ENCODE assay signal across 2 fruit fly cellular contexts in the genomic region with DNA sequence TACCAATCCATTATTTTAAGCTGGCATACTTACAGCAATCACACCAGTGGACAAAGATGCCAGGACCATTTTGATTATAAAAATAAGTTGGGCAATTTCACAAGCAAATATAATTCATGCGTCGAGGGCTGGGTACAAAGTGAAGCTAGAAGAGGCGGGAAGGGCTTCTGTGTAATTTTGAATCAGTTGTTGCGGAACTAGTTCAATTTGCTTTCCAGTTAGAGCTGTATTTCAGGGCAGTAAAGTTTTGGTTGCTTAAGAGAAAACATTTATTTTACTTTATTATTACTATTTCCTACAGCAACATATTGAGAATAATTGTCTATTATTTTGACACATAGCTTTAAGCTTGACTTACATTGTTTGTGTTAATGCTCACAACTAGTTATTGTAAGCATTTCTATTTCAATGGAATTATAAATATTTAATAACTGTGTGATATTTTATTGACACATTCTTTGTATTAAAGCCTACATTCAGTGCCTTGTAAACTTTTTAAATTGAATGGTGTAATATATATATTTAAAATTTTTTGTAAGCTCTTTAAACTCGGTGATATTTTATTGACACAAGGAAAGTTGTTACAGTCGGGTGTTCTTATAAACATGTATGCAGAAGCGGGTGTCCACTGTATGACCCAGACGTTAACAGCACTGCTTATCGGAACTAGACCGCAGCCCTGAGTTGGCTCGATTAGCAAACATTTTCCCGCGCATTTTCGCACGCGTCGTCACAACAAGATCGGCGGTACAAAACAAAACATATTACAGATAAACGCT.
A peak's percentile ranks its signal among the peaks of the same experiment; 100 is the strongest.
TF ChIP-seq lines count a peak whose summit lies in the region.

A gene (minus strand): TSS at position 150 of the 779 bp plus-strand sequence.
A gene (plus strand): TSS at position 669 of the 779 bp plus-strand sequence.

TF ChIP-seq in whole organism, embryonic, 481 proteins besides CTCF, POLR2A, EP300 and RAD21 (continued from another document and continues in another):
- TF ChIP-seq CG4404 (GFP tag; IDR thresholded peaks at IDR 0.05; lab: Robert Waterston, UW) (peak; percentile 65), Atf6 (GFP tag; IDR thresholded peaks at IDR 0.05; lab: Robert Waterston, UW) (peak; percentile 50; the same call in 1 of the 2 replicates), CG6654 (GFP tag; optimal IDR thresholded peaks at IDR 0.05; lab: Kevin White, UChicago) (peak; percentile 40), CG10431 (GFP tag; optimal IDR thresholded peaks at IDR 0.05; lab: Kevin White, UChicago) (peak; percentile 45), CG31441 (GFP tag; IDR thresholded peaks at IDR 0.05; lab: Robert Waterston, UW) (peak; percentile 88), CG15011 (GFP tag; optimal IDR thresholded peaks at IDR 0.05; lab: Kevin White, UChicago) (no peak), ind (GFP tag; optimal IDR thresholded peaks at IDR 0.05; lab: Kevin White, UChicago) (peak; percentile 87), ems (GFP tag; optimal IDR thresholded peaks at IDR 0.05; lab: Kevin White, UChicago) (no peak), Deaf1 (tag; optimal IDR thresholded peaks at IDR 0.05; lab: Kevin White, UChicago) (no peak), schlank (tag; optimal IDR thresholded peaks at IDR 0.05; lab: Kevin White, UChicago) (peak; percentile 33), unc-4 (GFP tag; IDR thresholded peaks at IDR 0.05; lab: Robert Waterston, UW; ENCODE audit: partially characterized antibody) (no peak), luna (GFP tag; optimal IDR thresholded peaks at IDR 0.05; lab: Kevin White, UChicago) (no peak), cas (GFP tag; IDR thresholded peaks at IDR 0.05; lab: Robert Waterston, UW) (peak; percentile 63; the same call in 1 of the 2 replicates), psq (GFP tag; optimal IDR thresholded peaks at IDR 0.05; lab: Kevin White, UChicago) (peak; percentile 38), Dip3 (GFP tag; optimal IDR thresholded peaks at IDR 0.05; lab: Kevin White, UChicago) (peak; percentile 78), repo (GFP tag; optimal IDR thresholded peaks at IDR 0.05; lab: Kevin White, UChicago) (no peak), fru (optimal IDR thresholded peaks at IDR 0.05; lab: Kevin White, UChicago) (no peak), Dp (GFP tag; optimal IDR thresholded peaks at IDR 0.05; lab: Kevin White, UChicago) (peak; percentile 76), Ada2b (GFP tag; IDR thresholded peaks at IDR 0.05; lab: Robert Waterston, UW) (peak; percentile 32), CG3281 (GFP tag; optimal IDR thresholded peaks at IDR 0.05; lab: Kevin White, UChicago) (peak; percentile 76), CG13775 (GFP tag; optimal IDR thresholded peaks at IDR 0.05; lab: Kevin White, UChicago) (peak; percentile 89), CG18262 (tag; optimal IDR thresholded peaks at IDR 0.05; lab: Kevin White, UChicago) (peak; percentile 84), zen2 (GFP tag; IDR thresholded peaks at IDR 0.05; lab: Robert Waterston, UW; ENCODE audit: partially characterized antibody) (0 out of 3 replicates have a peak, but pooled peaks have one; percentile 6), dm (GFP tag; optimal IDR thresholded peaks at IDR 0.05; lab: Kevin White, UChicago) (peak; percentile 34), CG34422 (GFP tag; IDR thresholded peaks at IDR 0.05; lab: Robert Waterston, UW) (peak; percentile 88), CG43689 (GFP tag; IDR thresholded peaks at IDR 0.05; lab: Robert Waterston, UW) (no peak), NK7.1 (GFP tag; optimal IDR thresholded peaks at IDR 0.05; lab: Kevin White, UChicago) (no peak), phol (tag; optimal IDR thresholded peaks at IDR 0.05; lab: Kevin White, UChicago) (peak; percentile 80), HLHmδ (GFP tag; optimal IDR thresholded peaks at IDR 0.05; lab: Kevin White, UChicago) (peak; percentile 43), Hand (GFP tag; optimal IDR thresholded peaks at IDR 0.05; lab: Kevin White, UChicago) (no peak), CG15073 (GFP tag; optimal IDR thresholded peaks at IDR 0.05; lab: Kevin White, UChicago) (peak; percentile 18), kay (GFP tag; optimal IDR thresholded peaks at IDR 0.05; lab: Kevin White, UChicago) (peak; percentile 47), CG32767 (GFP tag; IDR thresholded peaks at IDR 0.05; lab: Robert Waterston, UW) (no peak), tap (tag; optimal IDR thresholded peaks at IDR 0.05; lab: Kevin White, UChicago) (no peak), Ssrp (tag; optimal IDR thresholded peaks at IDR 0.05; lab: Kevin White, UChicago) (peak; percentile 82), wek (GFP tag; optimal IDR thresholded peaks at IDR 0.05; lab: Kevin White, UChicago) (no peak), CG6791 (GFP tag; IDR thresholded peaks at IDR 0.05; lab: Robert Waterston, UW; ENCODE audit: partially characterized antibody) (peak; percentile 43; the same call in 1 of the 3 replicates), hkb (optimal IDR thresholded peaks at IDR 0.05; lab: Kevin White, UChicago) (no peak), hkb (GFP tag; IDR thresholded peaks at IDR 0.05; lab: Robert Waterston, UW) (no peak; the same call in 1 of the 2 replicates), CG11456 (GFP tag; IDR thresholded peaks at IDR 0.05; lab: Robert Waterston, UW) (peak; percentile 91), ham (GFP tag; IDR thresholded peaks at IDR 0.05; lab: Robert Waterston, UW) (no peak), tll (GFP tag; optimal IDR thresholded peaks at IDR 0.05; lab: Kevin White, UChicago) (no peak), dati (GFP tag; IDR thresholded peaks at IDR 0.05; lab: Robert Waterston, UW) (0 out of 2 replicates have a peak, but pooled peaks have one; percentile 23), CG9609 (GFP tag; optimal IDR thresholded peaks at IDR 0.05; lab: Kevin White, UChicago) (peak; percentile 67), tio (GFP tag; optimal IDR thresholded peaks at IDR 0.05; lab: Kevin White, UChicago) (peak; percentile 86), CG2129 (GFP tag; IDR thresholded peaks at IDR 0.05; lab: Robert Waterston, UW; ENCODE audit: partially characterized antibody) (no peak), CG14860 (GFP tag; IDR thresholded peaks at IDR 0.05; lab: Robert Waterston, UW; ENCODE audit: partially characterized antibody) (no peak), Hr78 (GFP tag; optimal IDR thresholded peaks at IDR 0.05; lab: Kevin White, UChicago) (no peak), CG14050 (GFP tag; IDR thresholded peaks at IDR 0.05; lab: Robert Waterston, UW) (peak; percentile 23; the same call in 1 of the 3 replicates), pum (GFP tag; optimal IDR thresholded peaks at IDR 0.05; lab: Kevin White, UChicago) (peak; percentile 44), row (GFP tag; IDR thresholded peaks at IDR 0.05; lab: Robert Waterston, UW) (peak; percentile 93), Hey (tag; optimal IDR thresholded peaks at IDR 0.05; lab: Kevin White, UChicago) (no peak), Mes4 (GFP tag; optimal IDR thresholded peaks at IDR 0.05; lab: Kevin White, UChicago) (no peak), CG10979 (tag; optimal IDR thresholded peaks at IDR 0.05; lab: Kevin White, UChicago) (peak; percentile 66), CG8478 (optimal IDR thresholded peaks at IDR 0.05; lab: Kevin White, UChicago) (no peak), CG2889 (GFP tag; IDR thresholded peaks at IDR 0.05; lab: Robert Waterston, UW) (peak; percentile 73; the same call in 2 of the 3 replicates), CG8388 (GFP tag; optimal IDR thresholded peaks at IDR 0.05; lab: Kevin White, UChicago) (peak; percentile 66), stwl (tag; optimal IDR thresholded peaks at IDR 0.05; lab: Kevin White, UChicago) (peak; percentile 42), CG12391 (tag; optimal IDR thresholded peaks at IDR 0.05; lab: Kevin White, UChicago) (peak; percentile 81)

TF ChIP-seq in whole organism, prepupa, 60 proteins besides CTCF, POLR2A, EP300 and RAD21 (continued from another document):
- TF ChIP-seq fd85E (GFP tag; optimal IDR thresholded peaks at IDR 0.05; lab: Kevin White, UChicago) (no peak), CG6792 (GFP tag; optimal IDR thresholded peaks at IDR 0.05; lab: Kevin White, UChicago) (peak; percentile 70), CG11902 (GFP tag; optimal IDR thresholded peaks at IDR 0.05; lab: Kevin White, UChicago) (peak; percentile 73), Eip75B (GFP tag; optimal IDR thresholded peaks at IDR 0.05; lab: Kevin White, UChicago) (peak; percentile 74), Ets21C (GFP tag; optimal IDR thresholded peaks at IDR 0.05; lab: Kevin White, UChicago) (peak; percentile 78), CG8119 (GFP tag; IDR thresholded peaks at IDR 0.05; lab: Robert Waterston, UW) (peak; percentile 66; the same call in 2 of the 3 replicates), CG10631 (GFP tag; optimal IDR thresholded peaks at IDR 0.05; lab: Kevin White, UChicago) (peak; percentile 89), Smox (GFP tag; optimal IDR thresholded peaks at IDR 0.05; lab: Kevin White, UChicago) (peak; percentile 80), CG15336 (GFP tag; IDR thresholded peaks at IDR 0.05; lab: Robert Waterston, UW) (peak; percentile 76), fd59A (GFP tag; optimal IDR thresholded peaks at IDR 0.05; lab: Kevin White, UChicago) (peak; percentile 57), CG1621 (tag; optimal IDR thresholded peaks at IDR 0.05; lab: Kevin White, UChicago) (no peak), cyc (GFP tag; optimal IDR thresholded peaks at IDR 0.05; lab: Kevin White, UChicago) (peak; percentile 79), Met (GFP tag; optimal IDR thresholded peaks at IDR 0.05; lab: Kevin White, UChicago) (peak; percentile 75)
